Worm (Caenorhabditis elegans) whole organism, mixed stage, embryonic: Measurements from ENCODE around the gene T25E4.2.

Experiments
- bed-3 ChIP-seq: fragments of 200-800 bp; sonication (Bioruptor generic); optimal IDR thresholded peaks from 3 replicates; lab custom pipeline; 2018; ENCODE audit warnings: mild to moderate bottlenecking, missing genetic modification characterization, moderate library complexity, missing compliant biosample characterization
- ceh-39 ChIP-seq: fragments of 150-350 bp; optimal IDR thresholded peaks from 2 replicates; lab custom pipeline; 2014; ENCODE audit warnings: missing biosample characterization, missing genetic modification characterization
- ceh-43 ChIP-seq: fragments of 200-800 bp; sonication (Bioruptor generic); optimal IDR thresholded peaks from 2 replicates; lab custom pipeline; 2018; ENCODE audit warnings: mild to moderate bottlenecking, missing genetic modification characterization, moderate library complexity, missing compliant biosample characterization
- ceh-83 ChIP-seq: fragments of 200-800 bp; sonication (Bioruptor generic); optimal IDR thresholded peaks from 2 replicates; lab custom pipeline; 2018; ENCODE audit warnings: mild to moderate bottlenecking, missing genetic modification characterization, missing compliant biosample characterization
- ces-1 ChIP-seq: fragments of 150-350 bp; optimal IDR thresholded peaks from 2 replicates; lab custom pipeline; 2014; ENCODE audit warnings: missing biosample characterization, missing genetic modification reagents, missing genetic modification characterization
- drap-1 ChIP-seq: fragments of 200-800 bp; sonication (Bioruptor generic); optimal IDR thresholded peaks from 3 replicates; lab custom pipeline; 2018; ENCODE audit warnings: mild to moderate bottlenecking, missing genetic modification characterization, missing compliant biosample characterization
- elt-1 ChIP-seq: sonication (generic microtip); optimal IDR thresholded peaks from 2 replicates; lab custom pipeline; 2017; ENCODE audit warnings: missing genetic modification characterization, mild to moderate bottlenecking, missing compliant biosample characterization, antibody characterized with exemption, moderate library complexity, borderline replicate concordance; ENCODE audit not compliant: insufficient read depth
- elt-3 ChIP-seq: fragments of 150-350 bp; optimal IDR thresholded peaks from 2 replicates; lab custom pipeline; 2014; ENCODE audit warnings: missing biosample characterization, missing genetic modification characterization
- flh-1 ChIP-seq: fragments of 200-800 bp; sonication (Bioruptor generic); optimal IDR thresholded peaks from 2 replicates; lab custom pipeline; 2018; ENCODE audit warnings: mild to moderate bottlenecking, missing genetic modification characterization, moderate library complexity, missing compliant biosample characterization
- ham-2 ChIP-seq: fragments of 200-800 bp; sonication (Bioruptor generic); optimal IDR thresholded peaks from 2 replicates; lab custom pipeline; 2018; ENCODE audit warnings: mild to moderate bottlenecking, missing genetic modification characterization, missing compliant biosample characterization
- hlh-1 ChIP-seq: fragments of 150-350 bp; optimal IDR thresholded peaks from 2 replicates; lab custom pipeline; 2014; ENCODE audit warnings: missing biosample characterization, missing genetic modification reagents, missing genetic modification characterization
- lin-32 ChIP-seq: fragments of 200-800 bp; sonication (Bioruptor generic); optimal IDR thresholded peaks from 2 replicates; lab custom pipeline; 2018; ENCODE audit warnings: mild to moderate bottlenecking, missing genetic modification characterization, missing compliant biosample characterization
- lsy-2 ChIP-seq: fragments of 150-350 bp; optimal IDR thresholded peaks from 2 replicates; lab custom pipeline; 2014; ENCODE audit warnings: missing biosample characterization, missing genetic modification characterization
- mep-1 ChIP-seq: fragments of 150-350 bp; optimal IDR thresholded peaks from 2 replicates; lab custom pipeline; 2017; ENCODE audit warnings: missing biosample characterization, missing genetic modification reagents, missing genetic modification characterization, inconsistent platforms
- mls-2 ChIP-seq: sonication (generic microtip); optimal IDR thresholded peaks from 2 replicates; lab custom pipeline; 2016; ENCODE audit warnings: mild to moderate bottlenecking, missing genetic modification characterization, moderate library complexity, missing compliant biosample characterization
- nhr-12 ChIP-seq: fragments of 150-350 bp; optimal IDR thresholded peaks from 2 replicates; lab custom pipeline; 2014; ENCODE audit warnings: missing biosample characterization, missing genetic modification characterization
- nhr-2 ChIP-seq: fragments of 150-350 bp; optimal IDR thresholded peaks from 2 replicates; lab custom pipeline; 2014; ENCODE audit warnings: missing biosample characterization, missing genetic modification characterization
- nhr-237 ChIP-seq: fragments of 150-350 bp; optimal IDR thresholded peaks from 2 replicates; lab custom pipeline; 2014; ENCODE audit warnings: missing biosample characterization, missing genetic modification characterization
- nhr-28 ChIP-seq: fragments of 150-350 bp; optimal IDR thresholded peaks from 2 replicates; lab custom pipeline; 2014; ENCODE audit warnings: missing biosample characterization, missing genetic modification characterization
- nhr-76 ChIP-seq: sonication (generic microtip); optimal IDR thresholded peaks from 2 replicates; lab custom pipeline; 2017; ENCODE audit warnings: missing biosample characterization, missing genetic modification characterization
- pha-4 ChIP-seq: fragments of 150-350 bp; optimal IDR thresholded peaks from 2 replicates; lab custom pipeline; 2018; ENCODE audit warnings: missing biosample characterization, missing genetic modification reagents, missing genetic modification characterization
- sem-2 ChIP-seq: fragments of 200-800 bp; sonication (Bioruptor generic); optimal IDR thresholded peaks from 2 replicates; lab custom pipeline; 2018; ENCODE audit warnings: mild to moderate bottlenecking, missing genetic modification characterization, missing compliant biosample characterization
- snpc-4 ChIP-seq: fragments of 150-350 bp; optimal IDR thresholded peaks from 2 replicates; lab custom pipeline; 2014; ENCODE audit warnings: missing biosample characterization, missing genetic modification characterization
- tbx-8 ChIP-seq: fragments of 200-800 bp; sonication (Bioruptor generic); optimal IDR thresholded peaks from 2 replicates; lab custom pipeline; 2018; ENCODE audit warnings: mild to moderate bottlenecking, missing genetic modification characterization, moderate library complexity, missing compliant biosample characterization
- unc-120 ChIP-seq: sonication (generic microtip); optimal IDR thresholded peaks from 2 replicates; lab custom pipeline; 2017; ENCODE audit warnings: missing genetic modification characterization, missing compliant biosample characterization; ENCODE audit not compliant: poor library complexity, severe bottlenecking
- unc-62 ChIP-seq: fragments of 150-350 bp; optimal IDR thresholded peaks from 2 replicates; lab custom pipeline; 2014; ENCODE audit warnings: missing biosample characterization, missing genetic modification reagents, missing genetic modification characterization
- zip-8 ChIP-seq: fragments of 150-350 bp; optimal IDR thresholded peaks from 2 replicates; lab custom pipeline; 2014; ENCODE audit warnings: missing biosample characterization, missing genetic modification characterization
- ztf-11 ChIP-seq: fragments of 150-350 bp; optimal IDR thresholded peaks from 2 replicates; lab custom pipeline; 2014; ENCODE audit warnings: missing biosample characterization, missing genetic modification characterization

T25E4.2 gene

ce11 chrII:5556431-5556830 is 25.8 kb downstream of the T25E4.2 start, which contains the start of gene ins-11:
Gene ins-11, plus strand, starts transcription at chrII:5556731.
- no peak for TF ChIP-seq bed-3 (GFP tag; lab: Kevin White, UChicago)
- no peak for TF ChIP-seq ham-2 (GFP tag; lab: Kevin White, UChicago)
- TF ChIP-seq mls-2 (tag; lab: Kevin White, UChicago): no peak
- TF ChIP-seq hlh-1 (tag; lab: Kevin White, UChicago): no peak
- TF ChIP-seq sem-2 (GFP tag; lab: Kevin White, UChicago): no peak
- no peak for TF ChIP-seq ces-1 (GFP tag; lab: Kevin White, UChicago)
- TF ChIP-seq nhr-237 (tag; lab: Kevin White, UChicago): no peak
- no peak for TF ChIP-seq ceh-43 (GFP tag; lab: Kevin White, UChicago)
- no peak for TF ChIP-seq tbx-8
- TF ChIP-seq nhr-12 (tag; lab: Kevin White, UChicago): no peak

ce11 chrII:5555522-5555921 is 26.7 kb downstream of the T25E4.2 start:
- TF ChIP-seq unc-120 (tag; lab: Kevin White, UChicago) (no peak), elt-1 (tag; lab: Kevin White, UChicago) (no peak), unc-62 (GFP tag; lab: Kevin White, UChicago) (no peak), flh-1 (GFP tag; lab: Kevin White, UChicago) (no peak), lsy-2 (tag; lab: Kevin White, UChicago) (no peak), hlh-1 (tag; lab: Kevin White, UChicago) (no peak), elt-3 (tag; lab: Kevin White, UChicago) (no peak)

- TF ChIP-seq snpc-4 (tag; lab: Kevin White, UChicago): no peak
- no peak for TF ChIP-seq tbx-8
- no peak for TF ChIP-seq nhr-2
- TF ChIP-seq lin-32 (GFP tag; lab: Kevin White, UChicago): no peak
- no peak for TF ChIP-seq elt-1 (tag; lab: Kevin White, UChicago)
- TF ChIP-seq lsy-2 (tag; lab: Kevin White, UChicago): no peak
- TF ChIP-seq drap-1 (GFP tag; lab: Kevin White, UChicago): no peak
- no peak for TF ChIP-seq nhr-28 (tag; lab: Kevin White, UChicago)
- TF ChIP-seq flh-1 (GFP tag; lab: Kevin White, UChicago): no peak
- no peak for TF ChIP-seq elt-3 (tag; lab: Kevin White, UChicago)
- no peak for TF ChIP-seq pha-4 (tag; lab: Kevin White, UChicago)
- no peak for TF ChIP-seq zip-8 (tag; lab: Kevin White, UChicago)
- TF ChIP-seq ztf-11 (tag; lab: Kevin White, UChicago): no peak
- no peak for TF ChIP-seq ces-1 (GFP tag; lab: Kevin White, UChicago)
- no peak for TF ChIP-seq mep-1 (tag; lab: Kevin White, UChicago)
These were observed 27.4 kb downstream of the T25E4.2 start for ce11 chrII:5554788-5555187.

ce11 chrII:5554317-5554716 is 27.9 kb downstream of the T25E4.2 start, which contains the start of gene ins-12:
Gene ins-12, plus strand, starts transcription at chrII:5554617.
- no peak for TF ChIP-seq pha-4 (tag; lab: Kevin White, UChicago)
- TF ChIP-seq zip-8 (tag; lab: Kevin White, UChicago): no peak
- no peak for TF ChIP-seq ceh-83 (GFP tag; lab: Kevin White, UChicago)
- TF ChIP-seq hlh-1 (tag; lab: Kevin White, UChicago): no peak
- no peak for TF ChIP-seq bed-3 (GFP tag; lab: Kevin White, UChicago)
- TF ChIP-seq snpc-4 (tag; lab: Kevin White, UChicago): no peak
- no peak for TF ChIP-seq nhr-28 (tag; lab: Kevin White, UChicago)
- TF ChIP-seq unc-62 (GFP tag; lab: Kevin White, UChicago): no peak
- no peak for TF ChIP-seq nhr-76
- no peak for TF ChIP-seq ceh-39 (tag; lab: Kevin White, UChicago)
- TF ChIP-seq elt-3 (tag; lab: Kevin White, UChicago): no peak
- TF ChIP-seq lin-32 (GFP tag; lab: Kevin White, UChicago): no peak

ce11 chrII:5553531-5553930 is 28.7 kb downstream of the T25E4.2 start:
- no peak for TF ChIP-seq mep-1 (tag; lab: Kevin White, UChicago)
- no peak for TF ChIP-seq unc-120 (tag; lab: Kevin White, UChicago)
- TF ChIP-seq tbx-8: no peak
- TF ChIP-seq lin-32 (GFP tag; lab: Kevin White, UChicago): no peak
